In genomic region chr2L:20416754-20417563, dm6 we compare ENCODE assay signal across 1 fruit fly cellular context.
TF ChIP-seq lines count a peak whose summit lies in the region.

TSS of gene CG10949 (minus strand) at chr2L:20416918.
TSS of gene Arpc2 (plus strand) at chr2L:20417057.

TF ChIP-seq in whole organism, embryonic, 481 proteins besides CTCF, POLR2A, EP300 and RAD21 (continued from another document):
- TF ChIP-seq sna (GFP tag; IDR thresholded peaks at IDR 0.05; lab: Robert Waterston, UW; ENCODE audit: partially characterized antibody) (no peak), Dll (GFP tag; IDR thresholded peaks at IDR 0.05; lab: Robert Waterston, UW; ENCODE audit: partially characterized antibody) (peak; percentile 65; the same call in 3 of the 4 replicates), Ptx1 (GFP tag; IDR thresholded peaks at IDR 0.05; lab: Robert Waterston, UW) (no peak; the same call in 1 of the 2 replicates), CG17186 (GFP tag; optimal IDR thresholded peaks at IDR 0.05; lab: Kevin White, UChicago) (peak; percentile 6), lab (GFP tag; optimal IDR thresholded peaks at IDR 0.05; lab: Kevin White, UChicago) (peak; percentile 29), run (tag; optimal IDR thresholded peaks at IDR 0.05; lab: Kevin White, UChicago) (no peak), CG10267 (tag; optimal IDR thresholded peaks at IDR 0.05; lab: Kevin White, UChicago) (peak; percentile 66), CG3838 (GFP tag; optimal IDR thresholded peaks at IDR 0.05; lab: Kevin White, UChicago) (no peak), CG8765 (GFP tag; IDR thresholded peaks at IDR 0.05; lab: Robert Waterston, UW) (no peak), Hand (GFP tag; optimal IDR thresholded peaks at IDR 0.05; lab: Kevin White, UChicago) (no peak), z (GFP tag; IDR thresholded peaks at IDR 0.05; lab: Robert Waterston, UW) (no peak), CG11093 (GFP tag; IDR thresholded peaks at IDR 0.05; lab: Robert Waterston, UW) (no peak), CG32772 (GFP tag; IDR thresholded peaks at IDR 0.05; lab: Robert Waterston, UW) (peak; percentile 33; the same call in 1 of the 2 replicates), CG10431 (GFP tag; optimal IDR thresholded peaks at IDR 0.05; lab: Kevin White, UChicago) (no peak), pzg (GFP tag; optimal IDR thresholded peaks at IDR 0.05; lab: Kevin White, UChicago) (peak; percentile 50), CG4404 (GFP tag; IDR thresholded peaks at IDR 0.05; lab: Robert Waterston, UW) (peak; percentile 23; the same call in 1 of the 2 replicates), crp (GFP tag; optimal IDR thresholded peaks at IDR 0.05; lab: Kevin White, UChicago) (peak; percentile 39 to 80), CG10366 (GFP tag; IDR thresholded peaks at IDR 0.05; lab: Robert Waterston, UW) (peak; percentile 32; the same call in 1 of the 2 replicates), CG17612 (GFP tag; IDR thresholded peaks at IDR 0.05; lab: Robert Waterston, UW) (no peak), repo (GFP tag; optimal IDR thresholded peaks at IDR 0.05; lab: Kevin White, UChicago) (no peak), Dbx (GFP tag; IDR thresholded peaks at IDR 0.05; lab: Robert Waterston, UW) (peak; percentile 58; the same call in 2 of the 3 replicates), slp2 (GFP tag; optimal IDR thresholded peaks at IDR 0.05; lab: Kevin White, UChicago) (no peak), zen2 (GFP tag; IDR thresholded peaks at IDR 0.05; lab: Robert Waterston, UW; ENCODE audit: partially characterized antibody) (0 out of 3 replicates have a peak, but pooled peaks have one; percentile 10), Tbp (GFP tag; optimal IDR thresholded peaks at IDR 0.05; lab: Kevin White, UChicago) (no peak), CG12071 (GFP tag; optimal IDR thresholded peaks at IDR 0.05; lab: Kevin White, UChicago) (no peak), CG11085 (GFP tag; IDR thresholded peaks at IDR 0.05; lab: Robert Waterston, UW) (no peak; the same call in 1 of the 2 replicates), CG6254 (GFP tag; optimal IDR thresholded peaks at IDR 0.05; lab: Kevin White, UChicago) (peak; percentile 12), ham (GFP tag; IDR thresholded peaks at IDR 0.05; lab: Robert Waterston, UW) (no peak), CG7357 (GFP tag; IDR thresholded peaks at IDR 0.05; lab: Robert Waterston, UW) (peak; percentile 37; the same call in 1 of the 3 replicates), zfh2 (GFP tag; optimal IDR thresholded peaks at IDR 0.05; lab: Kevin White, UChicago) (peak; percentile 11), CG1792 (GFP tag; optimal IDR thresholded peaks at IDR 0.05; lab: Kevin White, UChicago) (no peak), Hey (tag; optimal IDR thresholded peaks at IDR 0.05; lab: Kevin White, UChicago) (no peak), Ets97D (GFP tag; optimal IDR thresholded peaks at IDR 0.05; lab: Kevin White, UChicago) (peak; percentile 16), twi (tag; optimal IDR thresholded peaks at IDR 0.05; lab: Kevin White, UChicago) (peak; percentile 52), CG2202 (tag; optimal IDR thresholded peaks at IDR 0.05; lab: Kevin White, UChicago) (no peak), Fer2 (tag; optimal IDR thresholded peaks at IDR 0.05; lab: Kevin White, UChicago) (peak; percentile 35), CoRest (tag; optimal IDR thresholded peaks at IDR 0.05; lab: Kevin White, UChicago) (peak; percentile 84), CG13287 (GFP tag; IDR thresholded peaks at IDR 0.05; lab: Robert Waterston, UW; ENCODE audit: partially characterized antibody) (peak; percentile 61), CG10147 (GFP tag; optimal IDR thresholded peaks at IDR 0.05; lab: Kevin White, UChicago) (no peak), dan (GFP tag; IDR thresholded peaks at IDR 0.05; lab: Robert Waterston, UW) (no peak), sens (GFP tag; lab: Kevin White, UChicago) (peak; percentile 20), HHEX (GFP tag; optimal IDR thresholded peaks at IDR 0.05; lab: Kevin White, UChicago) (no peak), MESR4 (GFP tag; optimal IDR thresholded peaks at IDR 0.05; lab: Kevin White, UChicago) (peak; percentile 91), Eip74EF (GFP tag; optimal IDR thresholded peaks at IDR 0.05; lab: Kevin White, UChicago) (no peak), dmrt11E (tag; optimal IDR thresholded peaks at IDR 0.05; lab: Kevin White, UChicago) (peak; percentile 58), HLHmδ (GFP tag; optimal IDR thresholded peaks at IDR 0.05; lab: Kevin White, UChicago) (no peak), CG8944 (GFP tag; optimal IDR thresholded peaks at IDR 0.05; lab: Kevin White, UChicago) (no peak), Hr51 (GFP tag; optimal IDR thresholded peaks at IDR 0.05; lab: Kevin White, UChicago) (peak in 1 of 2 experiments; percentile 68), ab (GFP tag; optimal IDR thresholded peaks at IDR 0.05; lab: Kevin White, UChicago) (no peak), gcm2 (GFP tag; optimal IDR thresholded peaks at IDR 0.05; lab: Kevin White, UChicago) (no peak), CG10321 (GFP tag; IDR thresholded peaks at IDR 0.05; lab: Robert Waterston, UW) (0 out of 2 replicates have a peak, but pooled peaks have one; percentile 30), Ssrp (tag; optimal IDR thresholded peaks at IDR 0.05; lab: Kevin White, UChicago) (peak; percentile 31), CG17328 (GFP tag; IDR thresholded peaks at IDR 0.05; lab: Robert Waterston, UW) (no peak), Nf-YA (GFP tag; IDR thresholded peaks at IDR 0.05; lab: Robert Waterston, UW) (no peak), Elba2 (GFP tag; optimal IDR thresholded peaks at IDR 0.05; lab: Kevin White, UChicago) (no peak), CG15011 (GFP tag; optimal IDR thresholded peaks at IDR 0.05; lab: Kevin White, UChicago) (no peak), CG13775 (GFP tag; optimal IDR thresholded peaks at IDR 0.05; lab: Kevin White, UChicago) (peak; percentile 65), CG6272 (GFP tag; IDR thresholded peaks at IDR 0.05; lab: Robert Waterston, UW) (no peak), peb (GFP tag; IDR thresholded peaks at IDR 0.05; lab: Robert Waterston, UW) (no peak), CG16813 (GFP tag; IDR thresholded peaks at IDR 0.05; lab: Robert Waterston, UW; ENCODE audit: partially characterized antibody) (peak; percentile 65), CG17802 (tag; optimal IDR thresholded peaks at IDR 0.05; lab: Kevin White, UChicago) (no peak), Bgb (GFP tag; IDR thresholded peaks at IDR 0.05; lab: Robert Waterston, UW; ENCODE audit: partially characterized antibody) (peak; percentile 38; the same call in 1 of the 2 replicates), D19A (tag; optimal IDR thresholded peaks at IDR 0.05; lab: Kevin White, UChicago) (peak; percentile 34), ci (GFP tag; IDR thresholded peaks at IDR 0.05; lab: Robert Waterston, UW) (no peak), fd64A (GFP tag; optimal IDR thresholded peaks at IDR 0.05; lab: Kevin White, UChicago) (no peak), CG4617 (GFP tag; optimal IDR thresholded peaks at IDR 0.05; lab: Kevin White, UChicago; ENCODE audit: borderline replicate concordance) (peak; percentile 49), CG32767 (GFP tag; IDR thresholded peaks at IDR 0.05; lab: Robert Waterston, UW) (no peak), CG9876 (GFP tag; optimal IDR thresholded peaks at IDR 0.05; lab: Kevin White, UChicago) (no peak), Hr3 (GFP tag; optimal IDR thresholded peaks at IDR 0.05; lab: Kevin White, UChicago) (peak; percentile 70), onecut (GFP tag; IDR thresholded peaks at IDR 0.05; lab: Robert Waterston, UW) (no peak), CG13424 (tag; optimal IDR thresholded peaks at IDR 0.05; lab: Kevin White, UChicago) (peak; percentile 77), esg (GFP tag; conservative IDR thresholded peaks at IDR 0.05; lab: Robert Waterston, UW) (no peak), gsb-n (tag; optimal IDR thresholded peaks at IDR 0.05; lab: Kevin White, UChicago) (no peak), Meics (GFP tag; optimal IDR thresholded peaks at IDR 0.05; lab: Kevin White, UChicago) (peak; percentile 55), Awh (GFP tag; IDR thresholded peaks at IDR 0.05; lab: Robert Waterston, UW) (no peak), nau (GFP tag; optimal IDR thresholded peaks at IDR 0.05; lab: Kevin White, UChicago) (no peak), tin (GFP tag; optimal IDR thresholded peaks at IDR 0.05; lab: Kevin White, UChicago) (peak; percentile 46), abd-A (tag; optimal IDR thresholded peaks at IDR 0.05; lab: Kevin White, UChicago) (no peak), crol (GFP tag; IDR thresholded peaks at IDR 0.05; lab: Robert Waterston, UW) (no peak), ERR (GFP tag; optimal IDR thresholded peaks at IDR 0.05; lab: Kevin White, UChicago) (no peak), pb (GFP tag; optimal IDR thresholded peaks at IDR 0.05; lab: Kevin White, UChicago) (no peak), Abd-B (GFP tag; optimal IDR thresholded peaks at IDR 0.05; lab: Kevin White, UChicago) (no peak), Xrp1 (GFP tag; IDR thresholded peaks at IDR 0.05; lab: Robert Waterston, UW) (no peak; the same call in 1 of the 2 replicates), CG2678 (tag; optimal IDR thresholded peaks at IDR 0.05; lab: Kevin White, UChicago) (peak; percentile 74), gem (tag; optimal IDR thresholded peaks at IDR 0.05; lab: Kevin White, UChicago) (peak; percentile 80), CG3065 (GFP tag; optimal IDR thresholded peaks at IDR 0.05; lab: Kevin White, UChicago) (no peak), CG31365 (tag; optimal IDR thresholded peaks at IDR 0.05; lab: Kevin White, UChicago) (no peak), CG30403 (GFP tag; optimal IDR thresholded peaks at IDR 0.05; lab: Kevin White, UChicago) (peak; percentile 65), Sry-β (GFP tag; optimal IDR thresholded peaks at IDR 0.05; lab: Kevin White, UChicago) (no peak), nerfin-1 (tag; optimal IDR thresholded peaks at IDR 0.05; lab: Kevin White, UChicago) (peak; percentile 92), CG1602 (GFP tag; optimal IDR thresholded peaks at IDR 0.05; lab: Kevin White, UChicago) (peak; percentile 20), CG14710 (tag; optimal IDR thresholded peaks at IDR 0.05; lab: Kevin White, UChicago) (peak; percentile 86), CG3726 (GFP tag; IDR thresholded peaks at IDR 0.05; lab: Robert Waterston, UW) (no peak), CG11456 (GFP tag; IDR thresholded peaks at IDR 0.05; lab: Robert Waterston, UW) (no peak), dati (GFP tag; IDR thresholded peaks at IDR 0.05; lab: Robert Waterston, UW) (no peak), CG2120 (GFP tag; optimal IDR thresholded peaks at IDR 0.05; lab: Kevin White, UChicago) (peak; percentile 58), CG2199 (GFP tag; IDR thresholded peaks at IDR 0.05; lab: Robert Waterston, UW) (no peak), NC2β (GFP tag; optimal IDR thresholded peaks at IDR 0.05; lab: Kevin White, UChicago) (no peak), TFAM (GFP tag; optimal IDR thresholded peaks at IDR 0.05; lab: Kevin White, UChicago) (no peak), aop (GFP tag; IDR thresholded peaks at IDR 0.05; lab: Robert Waterston, UW) (no peak), Hmx (GFP tag; optimal IDR thresholded peaks at IDR 0.05; lab: Kevin White, UChicago) (no peak), CG11560 (tag; IDR thresholded peaks at IDR 0.05; lab: Robert Waterston, UW) (no peak), CG2712 (tag; optimal IDR thresholded peaks at IDR 0.05; lab: Kevin White, UChicago) (peak; percentile 75), zen (tag; optimal IDR thresholded peaks at IDR 0.05; lab: Kevin White, UChicago) (peak; percentile 32), Ravus (GFP tag; IDR thresholded peaks at IDR 0.05; lab: Robert Waterston, UW) (no peak), fd96Cb (tag; optimal IDR thresholded peaks at IDR 0.05; lab: Kevin White, UChicago) (no peak)
